Fruit fly (Drosophila melanogaster): Measurements from ENCODE around the gene mud.

Gene mud

DNA sequence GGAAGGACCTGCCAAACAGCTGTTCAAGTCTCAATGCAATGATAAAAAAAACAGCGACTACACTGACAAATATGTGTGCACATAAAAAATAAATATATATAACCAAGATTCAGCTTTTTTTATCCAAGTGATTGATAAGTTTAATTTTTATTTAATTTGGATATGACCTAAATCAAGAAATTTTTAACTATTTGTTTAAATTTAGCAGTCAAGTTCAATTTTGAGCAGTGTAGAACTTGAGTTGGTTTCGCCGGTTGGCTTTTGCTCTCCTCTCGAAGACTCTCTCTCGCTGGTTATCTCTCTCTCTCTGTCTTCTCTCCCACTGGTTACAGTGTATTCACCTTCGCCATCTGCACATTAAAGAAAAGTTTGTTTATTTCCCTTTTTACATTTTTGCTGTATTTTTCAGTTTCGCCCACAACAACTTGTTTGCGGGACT is 29.5 kb upstream of the mud start (continued):
- TF ChIP-seq dmrt99B (tag; optimal IDR thresholded peaks at IDR 0.05), result peak; percentile 92
- TF ChIP-seq dm (GFP tag; optimal IDR thresholded peaks at IDR 0.05), result no peak
- TF ChIP-seq CG14710 (tag; optimal IDR thresholded peaks at IDR 0.05), result peak; percentile 87
- peak; percentile 81 for TF ChIP-seq CG11456 (GFP tag; IDR thresholded peaks at IDR 0.05)
- no peak for TF ChIP-seq cad (GFP tag; optimal IDR thresholded peaks at IDR 0.05)
- peak; percentile 55 for TF ChIP-seq chn (GFP tag; optimal IDR thresholded peaks at IDR 0.05)
- TF ChIP-seq CG5180 (GFP tag; optimal IDR thresholded peaks at IDR 0.05), result peak; percentile 53
- TF ChIP-seq tup (GFP tag; optimal IDR thresholded peaks at IDR 0.05), result peak; percentile 44
- peak; percentile 66 for TF ChIP-seq CG4617 (GFP tag; optimal IDR thresholded peaks at IDR 0.05; ENCODE audit: borderline replicate concordance)
- TF ChIP-seq MBD-R2 (GFP tag; IDR thresholded peaks at IDR 0.05), result peak; percentile 61; the same call in 1 of the 2 replicates
- TF ChIP-seq CG32532 (GFP tag; IDR thresholded peaks at IDR 0.05), result peak; percentile 91
- TF ChIP-seq unc-4 (GFP tag; IDR thresholded peaks at IDR 0.05; ENCODE audit: partially characterized antibody), result no peak
- TF ChIP-seq pum (GFP tag; optimal IDR thresholded peaks at IDR 0.05), result peak; percentile 69
- peak; percentile 58 for TF ChIP-seq CG10321 (GFP tag; IDR thresholded peaks at IDR 0.05)
- no peak for TF ChIP-seq D (optimal IDR thresholded peaks at IDR 0.05)
- peak; percentile 78 for TF ChIP-seq D (GFP tag; optimal IDR thresholded peaks at IDR 0.05)
- no peak for TF ChIP-seq pita (GFP tag; optimal IDR thresholded peaks at IDR 0.05)
- TF ChIP-seq CG1024 (GFP tag; IDR thresholded peaks at IDR 0.05), result peak; percentile 72
- TF ChIP-seq lilli (GFP tag; optimal IDR thresholded peaks at IDR 0.05), result peak; percentile 83
- TF ChIP-seq ATbp (GFP tag; optimal IDR thresholded peaks at IDR 0.05), result peak; percentile 87
- peak; percentile 70 for TF ChIP-seq CG17612 (GFP tag; IDR thresholded peaks at IDR 0.05)
- peak; percentile 90 for TF ChIP-seq CG17359 (tag; optimal IDR thresholded peaks at IDR 0.05)
- peak; percentile 84 for TF ChIP-seq CG17385 (GFP tag; optimal IDR thresholded peaks at IDR 0.05)
- peak; percentile 72 for TF ChIP-seq Nf-YB (GFP tag; optimal IDR thresholded peaks at IDR 0.05)
- peak; percentile 90 for TF ChIP-seq nmo (GFP tag; optimal IDR thresholded peaks at IDR 0.05)
- no peak for TF ChIP-seq CG10543 (GFP tag; optimal IDR thresholded peaks at IDR 0.05)
- TF ChIP-seq ara (GFP tag; IDR thresholded peaks at IDR 0.05), result peak; percentile 82
- TF ChIP-seq sens (GFP tag), result peak; percentile 93
- TF ChIP-seq CG10565 (GFP tag; optimal IDR thresholded peaks at IDR 0.05), result peak; percentile 28
- peak; percentile 37 for TF ChIP-seq CG13894 (tag; optimal IDR thresholded peaks at IDR 0.05)
- TF ChIP-seq CG9727 (GFP tag; optimal IDR thresholded peaks at IDR 0.05), result peak; percentile 91
- no peak for TF ChIP-seq CG14860 (GFP tag; IDR thresholded peaks at IDR 0.05; ENCODE audit: partially characterized antibody)
- peak; percentile 61 for TF ChIP-seq E2f2 (GFP tag; IDR thresholded peaks at IDR 0.05)
- TF ChIP-seq CG1647 (GFP tag; optimal IDR thresholded peaks at IDR 0.05), result peak; percentile 61
- peak; percentile 89 for TF ChIP-seq Fer3 (tag; optimal IDR thresholded peaks at IDR 0.05)
- TF ChIP-seq CG4854 (GFP tag; optimal IDR thresholded peaks at IDR 0.05), result peak; percentile 57
- TF ChIP-seq wek (GFP tag; optimal IDR thresholded peaks at IDR 0.05), result peak; percentile 16
- TF ChIP-seq Bdp1 (GFP tag; optimal IDR thresholded peaks at IDR 0.05), result peak; percentile 52
- no peak for TF ChIP-seq usp (GFP tag; optimal IDR thresholded peaks at IDR 0.05)
- TF ChIP-seq Ets97D (GFP tag; optimal IDR thresholded peaks at IDR 0.05), result peak; percentile 33
- peak; percentile 93 for TF ChIP-seq lab (GFP tag; optimal IDR thresholded peaks at IDR 0.05)
- peak; percentile 86 for TF ChIP-seq CG10147 (GFP tag; optimal IDR thresholded peaks at IDR 0.05)
- TF ChIP-seq pros (GFP tag; optimal IDR thresholded peaks at IDR 0.05), result no peak
- peak; percentile 84 for TF ChIP-seq D19A (tag; optimal IDR thresholded peaks at IDR 0.05)
- TF ChIP-seq ab (GFP tag; optimal IDR thresholded peaks at IDR 0.05), result peak; percentile 10
- no peak for TF ChIP-seq hth (optimal IDR thresholded peaks at IDR 0.05)
- peak; percentile 96 for TF ChIP-seq nom (GFP tag; optimal IDR thresholded peaks at IDR 0.05)
- no peak for TF ChIP-seq Kr (GFP tag; optimal IDR thresholded peaks at IDR 0.05)
- no peak for TF ChIP-seq Scr (GFP tag; IDR thresholded peaks at IDR 0.05; ENCODE audit: partially characterized antibody)
- peak; percentile 94 for TF ChIP-seq Med (GFP tag)
- peak; percentile 39 for TF ChIP-seq disco-r (GFP tag; optimal IDR thresholded peaks at IDR 0.05)

All from whole organism, embryonic.